Fruit fly (Drosophila melanogaster) whole organism, embryonic: ENCODE data around the gene qjt.

Experiments used
- Asciz ChIP-seq: fragments of 200-800 bp; sonication (Bioruptor generic); optimal IDR thresholded peaks from 2 replicates; lab custom pipeline; 2017; ENCODE audit warnings: missing biosample characterization, mild to moderate bottlenecking, missing genetic modification characterization, missing genetic modification reagents
- Awh ChIP-seq: fragments of 200-800 bp; sonication (Bioruptor generic); IDR thresholded peaks from 2 replicates; pipeline ENCODE4, ENCODE4 v1.3.6; 2022; ENCODE audit warnings: missing biosample characterization, missing genetic modification characterization
- B-H1 ChIP-seq: fragments of 200-800 bp; sonication (Bioruptor generic); IDR thresholded peaks from 3 replicates; pipeline ENCODE4 v1.3.6; 2022; ENCODE audit warnings: missing biosample characterization, missing genetic modification characterization
- CG10366 ChIP-seq: fragments of 200-800 bp; sonication (Bioruptor generic); IDR thresholded peaks from 2 replicates; pipeline ENCODE4 v1.3.6; 2022; ENCODE audit warnings: missing biosample characterization, missing genetic modification characterization
- CG14667 ChIP-seq: fragments of 200-800 bp; sonication (Bioruptor generic); IDR thresholded peaks from 2 replicates; pipeline ENCODE4 v1.3.6; 2022; ENCODE audit warnings: missing biosample characterization, missing genetic modification characterization
- CG15479 ChIP-seq: fragments of 200-800 bp; sonication (Bioruptor generic); optimal IDR thresholded peaks from 3 replicates; lab custom pipeline; 2019; ENCODE audit warnings: missing biosample characterization, mild to moderate bottlenecking, missing genetic modification characterization, moderate library complexity
- CG18011 ChIP-seq: fragments of 200-800 bp; sonication (Bioruptor generic); optimal IDR thresholded peaks from 2 replicates; lab custom pipeline; 2017; ENCODE audit warnings: missing biosample characterization, missing genetic modification characterization, mild to moderate bottlenecking, moderate library complexity, missing genotype
- CG2202 ChIP-seq: fragments of 200-800 bp; sonication (Bioruptor generic); optimal IDR thresholded peaks from 2 replicates; lab custom pipeline; 2018; ENCODE audit warnings: missing biosample characterization, mild to moderate bottlenecking, missing genetic modification characterization
- CG31365 ChIP-seq: fragments of 200-800 bp; sonication (Bioruptor generic); optimal IDR thresholded peaks from 2 replicates; lab custom pipeline; 2018; ENCODE audit warnings: missing biosample characterization, mild to moderate bottlenecking, missing genetic modification characterization
- CG3847 ChIP-seq: fragments of 200-800 bp; sonication (Bioruptor generic); IDR thresholded peaks from 2 replicates; pipeline ENCODE4 v1.3.6; 2022; ENCODE audit warnings: missing biosample characterization, missing genetic modification characterization
- CG4282 ChIP-seq: fragments of 200-800 bp; sonication (Bioruptor generic); optimal IDR thresholded peaks from 2 replicates; lab custom pipeline; 2016; ENCODE audit warnings: missing biosample characterization, missing genetic modification characterization
- CG4360 ChIP-seq: fragments of 200-800 bp; sonication (Bioruptor generic); IDR thresholded peaks from 2 replicates; pipeline ENCODE4 v1.3.6; 2022; ENCODE audit warnings: missing biosample characterization, missing genetic modification characterization
- CG6254 ChIP-seq: fragments of 200-800 bp; sonication (Bioruptor generic); optimal IDR thresholded peaks from 3 replicates; lab custom pipeline; 2017; ENCODE audit warnings: mild to moderate bottlenecking, missing biosample characterization, missing genetic modification reagents, missing genetic modification characterization
- CG6683 ChIP-seq: fragments of 200-800 bp; sonication (Bioruptor generic); optimal IDR thresholded peaks from 2 replicates; lab custom pipeline; 2017; ENCODE audit warnings: missing biosample characterization, mild to moderate bottlenecking, missing genetic modification characterization, missing genetic modification reagents
- CG7357 ChIP-seq: fragments of 200-800 bp; sonication (Bioruptor generic); IDR thresholded peaks from 3 replicates; pipeline ENCODE4 v1.3.6; 2022; ENCODE audit warnings: missing biosample characterization, missing genetic modification characterization
- CG7786 ChIP-seq: fragments of 200-800 bp; sonication (Bioruptor generic); optimal IDR thresholded peaks from 2 replicates; lab custom pipeline; 2016; ENCODE audit warnings: missing biosample characterization, missing genetic modification characterization
- CG8089 ChIP-seq: fragments of 200-800 bp; sonication (Bioruptor generic); optimal IDR thresholded peaks from 3 replicates; lab custom pipeline; 2016; ENCODE audit warnings: missing biosample characterization, missing genetic modification characterization
- CG9215 ChIP-seq: fragments of 200-800 bp; sonication (Bioruptor generic); IDR thresholded peaks from 2 replicates; pipeline ENCODE4 v1.3.6; 2022; ENCODE audit warnings: missing biosample characterization, missing genetic modification characterization
- CHES-1-like ChIP-seq: fragments of 200-800 bp; sonication (Bioruptor generic); optimal IDR thresholded peaks from 2 replicates; lab custom pipeline; 2016; ENCODE audit warnings: missing biosample characterization, missing genetic modification characterization
- D ChIP-seq, 2 experiments: fragments of 200-800 bp in 1 of 2; fragments of >200 bp in 1 of 2; sonication (Bioruptor generic) in 1 of 2; optimal IDR thresholded peaks; 2 replicates in 1 of 2; 3 replicates in 1 of 2; lab custom pipeline; 2017; ENCODE audit warnings: mild to moderate bottlenecking in 1 of 2, missing biosample characterization in 1 of 2, missing genetic modification characterization in 1 of 2, missing genetic modification reagents in 1 of 2
- Dad ChIP-seq: fragments of 200-800 bp; sonication (Bioruptor generic); optimal IDR thresholded peaks from 3 replicates; lab custom pipeline; 2016; ENCODE audit warnings: missing biosample characterization, missing genetic modification characterization
- Dfd ChIP-seq, 2 experiments: fragments of >200 bp; optimal IDR thresholded peaks; 2 replicates each; lab custom pipeline; 2017; ENCODE audit warnings: missing biosample characterization in 2 of 2, missing genetic modification characterization in 2 of 2
- Dip2 ChIP-seq: fragments of 200-800 bp; sonication (Bioruptor generic); IDR thresholded peaks from 2 replicates; pipeline ENCODE4 v1.3.6; 2022; ENCODE audit warnings: missing biosample characterization, missing genetic modification characterization
- Gsc ChIP-seq: fragments of 200-800 bp; sonication (Bioruptor generic); IDR thresholded peaks from 2 replicates; pipeline ENCODE4 v1.3.6; 2022; ENCODE audit warnings: missing biosample characterization, missing genetic modification characterization
- H2.0 ChIP-seq: fragments of 200-800 bp; sonication (Bioruptor generic); IDR thresholded peaks from 2 replicates; pipeline ENCODE4 v1.3.6; 2022; ENCODE audit warnings: missing biosample characterization, missing genetic modification characterization
- Hsf ChIP-seq: fragments of 200-800 bp; sonication (Bioruptor generic); optimal IDR thresholded peaks from 3 replicates; lab custom pipeline; 2016; ENCODE audit warnings: missing biosample characterization, missing genetic modification characterization
- Nf-YB ChIP-seq: fragments of 200-800 bp; sonication (Bioruptor generic); optimal IDR thresholded peaks from 3 replicates; lab custom pipeline; 2019; ENCODE audit warnings: missing biosample characterization, mild to moderate bottlenecking, missing genetic modification characterization, moderate library complexity
- Oli ChIP-seq: fragments of 200-800 bp; sonication (Bioruptor generic); optimal IDR thresholded peaks from 2 replicates; lab custom pipeline; 2018; ENCODE audit warnings: missing biosample characterization, mild to moderate bottlenecking, missing genetic modification characterization, moderate library complexity
- Sry-δ ChIP-seq: fragments of 200-800 bp; sonication (Bioruptor generic); optimal IDR thresholded peaks from 2 replicates; lab custom pipeline; 2016; ENCODE audit warnings: missing biosample characterization, missing genetic modification characterization
- Taf1 ChIP-seq: fragments of 200-800 bp; sonication (Bioruptor generic); IDR thresholded peaks from 2 replicates; pipeline ENCODE4 v1.3.6; 2022; ENCODE audit warnings: missing biosample characterization, missing genetic modification characterization
- al ChIP-seq: fragments of 200-800 bp; sonication (Bioruptor generic); IDR thresholded peaks from 2 replicates; pipeline ENCODE4 v1.3.6; 2022; ENCODE audit warnings: missing biosample characterization, missing genetic modification characterization
- bcd ChIP-seq: fragments of 200-800 bp; sonication (Bioruptor generic); optimal IDR thresholded peaks from 2 replicates; lab custom pipeline; 2017; ENCODE audit warnings: missing biosample characterization, mild to moderate bottlenecking, missing genetic modification characterization
- btn ChIP-seq: fragments of 200-800 bp; sonication (Bioruptor generic); optimal IDR thresholded peaks from 2 replicates; lab custom pipeline; 2016; ENCODE audit warnings: missing biosample characterization, missing genetic modification characterization
- caup ChIP-seq: fragments of 200-800 bp; sonication (Bioruptor generic); optimal IDR thresholded peaks from 3 replicates; lab custom pipeline; 2017; ENCODE audit warnings: missing biosample characterization, mild to moderate bottlenecking, missing genetic modification characterization, moderate library complexity; ENCODE audit not compliant: severe bottlenecking
- ci ChIP-seq: fragments of 200-800 bp; sonication (Bioruptor generic); IDR thresholded peaks from 3 replicates; pipeline ENCODE4 v1.3.6; 2022; ENCODE audit warnings: missing biosample characterization, missing genetic modification characterization
- corto ChIP-seq: fragments of 200-800 bp; sonication (Bioruptor generic); optimal IDR thresholded peaks from 2 replicates; lab custom pipeline; 2016; ENCODE audit warnings: missing biosample characterization, mild to moderate bottlenecking, missing genetic modification characterization, moderate library complexity
- exex ChIP-seq: fragments of 200-800 bp; sonication (Bioruptor generic); optimal IDR thresholded peaks from 4 replicates; lab custom pipeline; 2018; ENCODE audit warnings: missing biosample characterization, mild to moderate bottlenecking, missing genetic modification characterization, moderate library complexity
- fd3F ChIP-seq: fragments of 200-800 bp; sonication (Bioruptor generic); optimal IDR thresholded peaks from 2 replicates; lab custom pipeline; 2018; ENCODE audit warnings: missing biosample characterization, mild to moderate bottlenecking, missing genetic modification characterization, moderate library complexity
- gt ChIP-seq: fragments of 200-800 bp; sonication (Bioruptor generic); IDR thresholded peaks from 2 replicates; pipeline ENCODE4 v1.3.6; 2022; ENCODE audit warnings: missing biosample characterization, missing genetic modification characterization
- kay ChIP-seq: fragments of 200-800 bp; sonication (Bioruptor generic); optimal IDR thresholded peaks from 2 replicates; lab custom pipeline; 2016; ENCODE audit warnings: missing biosample characterization, missing genetic modification characterization
- knrl ChIP-seq: fragments of 200-800 bp; sonication (Bioruptor generic); IDR thresholded peaks from 3 replicates; pipeline ENCODE4 v1.3.6; 2022; ENCODE audit warnings: missing biosample characterization, missing genetic modification characterization; ENCODE audit not compliant: partially characterized antibody
- nau ChIP-seq: fragments of 200-800 bp; sonication (Bioruptor generic); optimal IDR thresholded peaks from 3 replicates; lab custom pipeline; 2017; ENCODE audit warnings: missing biosample characterization, mild to moderate bottlenecking, missing genetic modification characterization, missing genetic modification reagents
- repo ChIP-seq: fragments of 200-800 bp; sonication (Bioruptor generic); optimal IDR thresholded peaks from 2 replicates; lab custom pipeline; 2016; ENCODE audit warnings: missing biosample characterization, missing genetic modification characterization
- rib ChIP-seq: fragments of 200-800 bp; sonication (Bioruptor generic); IDR thresholded peaks from 2 replicates; pipeline ENCODE4 v1.3.6; 2022; ENCODE audit warnings: missing biosample characterization, missing genetic modification characterization
- sisA ChIP-seq: fragments of 200-800 bp; sonication (Bioruptor generic); IDR thresholded peaks from 2 replicates; pipeline ENCODE4 v1.3.6; 2022; ENCODE audit warnings: missing biosample characterization, missing genetic modification characterization
- sr ChIP-seq: fragments of 200-800 bp; sonication (Bioruptor generic); IDR thresholded peaks from 3 replicates; pipeline ENCODE4 v1.3.6; 2022; ENCODE audit warnings: missing biosample characterization, missing genetic modification characterization
- tio ChIP-seq: fragments of 200-800 bp; sonication (Bioruptor generic); optimal IDR thresholded peaks from 2 replicates; lab custom pipeline; 2017; ENCODE audit warnings: missing biosample characterization, missing genetic modification characterization, inconsistent platforms
- toy ChIP-seq: fragments of 200-800 bp; sonication (Bioruptor generic); IDR thresholded peaks from 2 replicates; pipeline ENCODE4 v1.3.6; 2022; ENCODE audit warnings: missing biosample characterization, missing genetic modification characterization
- unc-4 ChIP-seq: fragments of 200-800 bp; sonication (Bioruptor generic); IDR thresholded peaks from 2 replicates; pipeline ENCODE4 v1.3.6; 2022; ENCODE audit warnings: missing biosample characterization, missing genetic modification characterization; ENCODE audit not compliant: partially characterized antibody
- unpg ChIP-seq: fragments of 200-800 bp; sonication (Bioruptor generic); optimal IDR thresholded peaks from 3 replicates; lab custom pipeline; 2018; ENCODE audit warnings: missing biosample characterization, mild to moderate bottlenecking, missing genetic modification characterization, moderate library complexity
- yki ChIP-seq: fragments of >200 bp; optimal IDR thresholded peaks from 3 replicates; lab custom pipeline; 2018
- zfh1 ChIP-seq: fragments of 200-800 bp; sonication (Bioruptor generic); IDR thresholded peaks from 3 replicates; pipeline ENCODE4 v1.3.6; 2022; ENCODE audit warnings: missing biosample characterization, missing genetic modification characterization

qjt gene

DNA sequence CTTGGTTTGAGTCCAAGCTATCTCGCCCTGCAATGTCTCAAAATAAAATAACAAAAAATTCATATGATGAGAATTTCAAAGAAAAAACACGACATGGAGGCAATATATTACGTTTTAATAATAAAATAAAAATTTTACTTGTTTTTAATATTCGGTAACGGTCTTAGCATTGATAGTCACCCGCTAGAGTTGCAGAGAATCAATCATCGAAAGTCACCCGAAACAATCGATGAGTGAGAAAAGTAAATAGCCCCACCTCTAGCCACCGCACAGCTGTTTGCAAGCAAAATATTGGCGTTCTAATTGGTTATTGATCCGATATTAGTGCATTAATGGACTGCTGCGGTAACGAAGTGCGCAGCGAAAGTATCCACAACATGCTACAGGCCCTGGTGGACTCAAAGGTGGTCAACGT lies 2.9 kb upstream of the qjt start, which contains the start of gene CG34250 (continued):
- TF ChIP-seq Asciz (GFP tag; lab: Kevin White, UChicago) (no peak), nau (GFP tag; lab: Kevin White, UChicago) (peak; percentile 28), CG18011 (peak; percentile 4), Nf-YB (GFP tag; lab: Kevin White, UChicago) (peak; percentile 16), btn (no peak), sisA (GFP tag; lab: Robert Waterston, UW) (no peak), H2.0 (GFP tag; lab: Robert Waterston, UW) (no peak), CG9215 (GFP tag; lab: Robert Waterston, UW) (no peak), CG6683 (no peak), kay (GFP tag; lab: Kevin White, UChicago) (peak; percentile 6), CG3847 (GFP tag; lab: Robert Waterston, UW) (no peak; the same call in 1 of the 2 replicates), zfh1 (peak; percentile 47; the same call in 1 of the 3 replicates), unc-4 (GFP tag; lab: Robert Waterston, UW) (peak; percentile 85), unpg (GFP tag; lab: Kevin White, UChicago) (no peak), D (optimal IDR thresholded peaks at IDR 0.05; lab: Kevin White, UChicago) (no peak), D (GFP tag; optimal IDR thresholded peaks at IDR 0.05; lab: Kevin White, UChicago) (no peak), CG14667 (GFP tag; lab: Robert Waterston, UW) (no peak), exex (tag; lab: Kevin White, UChicago) (peak; percentile 30), CG15479 (GFP tag; lab: Kevin White, UChicago) (no peak), CG10366 (GFP tag; lab: Robert Waterston, UW) (no peak), CG2202 (tag; lab: Kevin White, UChicago) (peak; percentile 5), CG7786 (peak; percentile 25), Oli (tag; lab: Kevin White, UChicago) (no peak), CG4360 (GFP tag; lab: Robert Waterston, UW) (no peak), toy (GFP tag; lab: Robert Waterston, UW) (no peak), CG6254 (GFP tag; lab: Kevin White, UChicago) (no peak), Awh (GFP tag; lab: Robert Waterston, UW) (no peak), Sry-δ (peak; percentile 90), yki (lab: Kevin White, UChicago) (no peak), caup (GFP tag; lab: Kevin White, UChicago) (peak; percentile 31), CG31365 (tag; lab: Kevin White, UChicago) (no peak), gt (GFP tag; lab: Robert Waterston, UW) (no peak), Dip2 (no peak), sr (GFP tag; lab: Robert Waterston, UW) (no peak), CG4282 (GFP tag; lab: Kevin White, UChicago) (no peak), ci (GFP tag; lab: Robert Waterston, UW) (no peak), B-H1 (GFP tag; lab: Robert Waterston, UW) (no peak), CG8089 (GFP tag; lab: Kevin White, UChicago) (no peak), Taf1 (GFP tag; lab: Robert Waterston, UW) (no peak), tio (GFP tag; lab: Kevin White, UChicago) (no peak), Gsc (no peak), rib (GFP tag; lab: Robert Waterston, UW) (peak; percentile 45; the same call in 1 of the 2 replicates), fd3F (GFP tag; lab: Kevin White, UChicago) (no peak), corto (GFP tag; lab: Kevin White, UChicago) (peak; percentile 51), CHES-1-like (GFP tag; lab: Kevin White, UChicago) (no peak), CG7357 (no peak), Hsf (GFP tag; lab: Kevin White, UChicago) (peak; percentile 44), Dad (GFP tag; lab: Kevin White, UChicago) (no peak), bcd (GFP tag; lab: Kevin White, UChicago) (peak; percentile 23), Dfd (GFP tag; optimal IDR thresholded peaks at IDR 0.05; lab: Kevin White, UChicago) (no peak), al (no peak), knrl (GFP tag; lab: Robert Waterston, UW) (peak; percentile 83), repo (no peak)
